Worm (Caenorhabditis elegans) whole organism, L1 larva: ENCODE measurements around the gene cyp-13A5.

Source experiments
- C04F5.9 ChIP-seq: sonication (generic microtip); optimal IDR thresholded peaks from 2 replicates; lab custom pipeline; 2016; ENCODE audit warnings: missing genetic modification characterization, missing compliant biosample characterization
- C16A3.4 ChIP-seq: fragments of 150-350 bp; optimal IDR thresholded peaks from 2 replicates; lab custom pipeline; 2014; ENCODE audit warnings: missing biosample characterization, missing genetic modification characterization
- alr-1 ChIP-seq: fragments of 200-800 bp; sonication (Bioruptor generic); optimal IDR thresholded peaks from 2 replicates; lab custom pipeline; 2018; ENCODE audit warnings: borderline replicate concordance, mild to moderate bottlenecking, missing genetic modification characterization, missing compliant biosample characterization
- ceh-63 ChIP-seq: fragments of 200-800 bp; sonication (Bioruptor generic); optimal IDR thresholded peaks from 2 replicates; lab custom pipeline; 2018; ENCODE audit warnings: mild to moderate bottlenecking, missing genetic modification characterization, missing compliant biosample characterization
- ceh-8 ChIP-seq: fragments of 200-800 bp; sonication (Bioruptor generic); optimal IDR thresholded peaks from 2 replicates; lab custom pipeline; 2018; ENCODE audit warnings: mild to moderate bottlenecking, missing genetic modification characterization, moderate library complexity, missing compliant biosample characterization
- ces-1 ChIP-seq: fragments of 150-350 bp; optimal IDR thresholded peaks from 2 replicates; lab custom pipeline; 2014; ENCODE audit warnings: missing biosample characterization, missing genetic modification reagents, missing genetic modification characterization
- egl-13 ChIP-seq: sonication (generic microtip); optimal IDR thresholded peaks from 2 replicates; lab custom pipeline; 2016; ENCODE audit warnings: missing genotype, missing genetic modification reagents, missing genetic modification characterization, missing compliant biosample characterization
- elt-2 ChIP-seq: sonication (generic microtip); optimal IDR thresholded peaks from 2 replicates; lab custom pipeline; 2016; ENCODE audit warnings: missing genetic modification characterization, mild to moderate bottlenecking, inconsistent platforms, missing compliant biosample characterization, missing genetic modification reagents
- elt-3 ChIP-seq, 6 experiments: fragments of 150-350 bp in 1 of 6; sonication (generic microtip); optimal IDR thresholded peaks; 2 replicates each; lab custom pipeline; 2017 to 2018; ENCODE audit warnings: missing biosample characterization in 6 of 6, missing genetic modification characterization in 6 of 6, inconsistent platforms in 1 of 6
- ets-5 ChIP-seq: fragments of 200-800 bp; sonication (Bioruptor generic); IDR thresholded peaks from 2 replicates; pipeline ENCODE4 v1.3.6; 2022; ENCODE audit warnings: missing genetic modification characterization, missing compliant biosample characterization
- fkh-10 ChIP-seq: sonication (generic microtip); optimal IDR thresholded peaks from 2 replicates; lab custom pipeline; 2017; ENCODE audit warnings: missing biosample characterization, missing genetic modification reagents, missing genetic modification characterization
- fkh-8 ChIP-seq: sonication (generic microtip); optimal IDR thresholded peaks from 2 replicates; lab custom pipeline; 2016; ENCODE audit warnings: mild to moderate bottlenecking, missing genetic modification characterization, missing compliant biosample characterization
- hlh-4 ChIP-seq: sonication (generic microtip); optimal IDR thresholded peaks from 2 replicates; lab custom pipeline; 2016; ENCODE audit warnings: mild to moderate bottlenecking, missing genetic modification characterization, missing compliant biosample characterization
- hpl-2 ChIP-seq: fragments of 150-350 bp; optimal IDR thresholded peaks from 2 replicates; lab custom pipeline; 2014; ENCODE audit warnings: missing biosample characterization, missing genetic modification reagents, missing genetic modification characterization
- irx-1 ChIP-seq: sonication (generic microtip); optimal IDR thresholded peaks from 2 replicates; lab custom pipeline; 2016; ENCODE audit warnings: missing genetic modification characterization, missing compliant biosample characterization
- lin-13 ChIP-seq: fragments of 150-350 bp; optimal IDR thresholded peaks from 2 replicates; lab custom pipeline; 2014; ENCODE audit warnings: missing biosample characterization, missing genetic modification reagents, missing genetic modification characterization
- lin-15B ChIP-seq: fragments of 150-350 bp; sonication (generic microtip); optimal IDR thresholded peaks from 3 replicates; lab custom pipeline; 2014; ENCODE audit warnings: missing biosample characterization, missing genetic modification characterization
- lin-35 ChIP-seq, 2 experiments: fragments of 150-350 bp; optimal IDR thresholded peaks; 2 replicates each; lab custom pipeline; 2014; ENCODE audit warnings: missing biosample characterization in 2 of 2, missing genetic modification characterization in 2 of 2, missing genetic modification reagents in 2 of 2
- lsy-2 ChIP-seq, 2 experiments: fragments of 150-350 bp; optimal IDR thresholded peaks; 2 replicates each; lab custom pipeline; 2014; ENCODE audit warnings: missing biosample characterization in 2 of 2, missing genetic modification characterization in 2 of 2
- mab-9 ChIP-seq: fragments of 200-800 bp; sonication (Bioruptor generic); IDR thresholded peaks from 2 replicates; pipeline ENCODE4 v1.3.6; 2022; ENCODE audit warnings: missing genetic modification reagents, missing genetic modification characterization, missing compliant biosample characterization
- mef-2 ChIP-seq: fragments of 150-350 bp; optimal IDR thresholded peaks from 2 replicates; lab custom pipeline; 2014; ENCODE audit warnings: missing biosample characterization, missing genetic modification characterization
- nhr-12 ChIP-seq: sonication (generic microtip); optimal IDR thresholded peaks from 2 replicates; lab custom pipeline; 2017; ENCODE audit warnings: missing biosample characterization, missing genetic modification characterization
- nhr-20 ChIP-seq: sonication (generic microtip); optimal IDR thresholded peaks from 2 replicates; lab custom pipeline; 2016; ENCODE audit warnings: mild to moderate bottlenecking, missing genetic modification characterization, missing compliant biosample characterization
- nhr-28 ChIP-seq: fragments of 150-350 bp; optimal IDR thresholded peaks from 2 replicates; lab custom pipeline; 2014; ENCODE audit warnings: missing biosample characterization, missing genetic modification characterization
- nhr-47 ChIP-seq: sonication (generic microtip); optimal IDR thresholded peaks from 2 replicates; lab custom pipeline; 2016; ENCODE audit warnings: mild to moderate bottlenecking, missing genetic modification characterization, moderate library complexity, missing compliant biosample characterization
- nhr-76 ChIP-seq: sonication (generic microtip); optimal IDR thresholded peaks from 2 replicates; lab custom pipeline; 2017; ENCODE audit warnings: missing biosample characterization, missing genetic modification characterization
- pag-3 ChIP-seq: sonication (generic microtip); optimal IDR thresholded peaks from 2 replicates; lab custom pipeline; 2017; ENCODE audit warnings: missing genetic modification characterization, mild to moderate bottlenecking, missing compliant biosample characterization, antibody characterized with exemption, borderline replicate concordance; ENCODE audit not compliant: insufficient read depth
- pax-3 ChIP-seq: fragments of 200-800 bp; sonication (Bioruptor generic); optimal IDR thresholded peaks from 2 replicates; lab custom pipeline; 2018; ENCODE audit warnings: mild to moderate bottlenecking, missing genetic modification characterization, moderate library complexity, missing compliant biosample characterization
- snu-23 ChIP-seq: sonication (generic microtip); optimal IDR thresholded peaks from 2 replicates; lab custom pipeline; 2016; ENCODE audit warnings: missing genetic modification characterization, missing compliant biosample characterization
- sptf-1 ChIP-seq: fragments of 150-350 bp; optimal IDR thresholded peaks from 2 replicates; lab custom pipeline; 2014; ENCODE audit warnings: missing biosample characterization, missing genetic modification characterization
- swsn-7 ChIP-seq: sonication (generic microtip); optimal IDR thresholded peaks from 2 replicates; lab custom pipeline; 2016; ENCODE audit warnings: missing genetic modification characterization, missing compliant biosample characterization
- tbx-2 ChIP-seq: sonication (generic microtip); optimal IDR thresholded peaks from 2 replicates; lab custom pipeline; 2016; ENCODE audit warnings: missing genetic modification characterization, missing compliant biosample characterization
- tlp-1 ChIP-seq: fragments of 150-350 bp; optimal IDR thresholded peaks from 2 replicates; lab custom pipeline; 2014; ENCODE audit warnings: missing biosample characterization, missing genetic modification characterization
- unc-86 ChIP-seq: sonication (generic microtip); optimal IDR thresholded peaks from 2 replicates; lab custom pipeline; 2016; ENCODE audit warnings: missing genetic modification characterization, missing compliant biosample characterization
- xbp-1 ChIP-seq: sonication (generic microtip); optimal IDR thresholded peaks from 2 replicates; lab custom pipeline; 2016; ENCODE audit warnings: missing genetic modification characterization, missing compliant biosample characterization
- zag-1 ChIP-seq: fragments of 150-350 bp; optimal IDR thresholded peaks from 2 replicates; lab custom pipeline; 2014; ENCODE audit warnings: missing biosample characterization, missing genetic modification characterization
- ztf-4 ChIP-seq: fragments of 150-350 bp; optimal IDR thresholded peaks from 2 replicates; lab custom pipeline; 2014; ENCODE audit warnings: missing biosample characterization, missing genetic modification characterization

Gene cyp-13A5

DNA sequence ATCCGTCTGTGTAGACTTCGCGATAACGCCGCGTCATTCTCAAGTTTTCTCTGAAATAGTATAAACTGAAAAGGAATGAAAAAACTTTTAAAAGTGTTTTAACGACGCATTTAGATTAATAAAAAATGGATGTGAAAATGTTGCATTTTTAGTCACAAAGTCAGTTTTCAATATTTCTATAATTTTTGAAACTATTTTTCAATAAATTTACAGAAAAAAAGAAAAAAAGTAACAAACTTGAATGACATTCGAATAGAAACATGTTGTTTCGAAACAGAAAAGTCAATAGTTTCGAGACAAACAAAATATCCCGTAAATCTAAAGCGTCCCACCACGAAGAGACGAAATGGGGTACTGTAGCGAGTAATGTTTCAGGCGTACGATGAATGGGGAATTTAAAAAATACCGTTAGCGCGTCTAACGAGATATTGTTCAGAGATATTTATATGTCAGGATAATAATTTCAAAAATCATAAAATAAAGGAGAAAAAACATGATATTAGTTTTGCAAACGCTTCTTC, 41.9 kb upstream of the cyp-13A5 start, which contains the start of gene rnh-1.2:
Gene rnh-1.2, minus strand, starts transcription at position 51 of the 521 bp plus-strand sequence.
- no peak for TF ChIP-seq ceh-63 (GFP tag; lab: Kevin White, UChicago)
- TF ChIP-seq unc-86 = no peak
- no peak for TF ChIP-seq tlp-1 (tag; lab: Kevin White, UChicago)
- TF ChIP-seq hlh-4 (tag; lab: Kevin White, UChicago) = no peak
- TF ChIP-seq mef-2 (tag; lab: Kevin White, UChicago) = no peak
- no peak for TF ChIP-seq ets-5 (GFP tag; lab: Robert Waterston, UW)
- no peak for TF ChIP-seq pag-3 (tag; lab: Kevin White, UChicago)
- no peak for TF ChIP-seq nhr-47
- no peak for TF ChIP-seq nhr-20 (tag; lab: Kevin White, UChicago)
- no peak for TF ChIP-seq ztf-4
- TF ChIP-seq C16A3.4 (tag; lab: Kevin White, UChicago) = no peak
- TF ChIP-seq snu-23 (GFP tag; lab: Kevin White, UChicago) = no peak
- TF ChIP-seq C04F5.9 (tag; lab: Kevin White, UChicago) = no peak
- TF ChIP-seq fkh-10 (GFP tag; lab: Kevin White, UChicago) = no peak

DNA sequence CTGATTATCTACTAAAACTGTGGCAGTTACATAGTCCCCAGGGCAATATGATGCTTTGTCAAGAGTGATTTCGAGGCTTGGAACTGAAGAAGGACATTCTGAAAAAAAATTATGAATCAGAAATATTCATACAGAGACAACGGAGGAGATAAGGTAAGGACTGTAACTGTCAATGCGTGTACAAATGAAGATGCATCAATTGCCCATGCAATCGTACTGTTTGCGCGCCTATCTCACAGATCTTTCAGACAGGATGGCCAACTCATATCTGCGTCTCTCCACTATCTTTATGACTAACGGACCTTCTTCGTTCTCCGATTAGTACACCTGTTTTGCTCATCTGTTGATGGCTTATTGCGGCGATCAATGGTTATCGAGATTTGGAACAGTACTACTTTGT, 40.2 kb upstream of the cyp-13A5 start, which contains the start of gene ZK938.11:
Gene ZK938.11, minus strand, starts transcription at position 101 of the 400 bp plus-strand sequence.
- TF ChIP-seq alr-1 (tag; lab: Kevin White, UChicago) (no peak), nhr-12 (tag; lab: Kevin White, UChicago) (no peak), elt-3 (tag; optimal IDR thresholded peaks at IDR 0.05; lab: Kevin White, UChicago) (no peak), pag-3 (tag; lab: Kevin White, UChicago) (no peak), elt-2 (no peak), mab-9 (GFP tag; lab: Robert Waterston, UW) (no peak), lin-13 (GFP tag; lab: Kevin White, UChicago) (no peak), lin-35 (GFP tag; optimal IDR thresholded peaks at IDR 0.05; lab: Kevin White, UChicago) (no peak), tbx-2 (tag; lab: Kevin White, UChicago) (no peak), sptf-1 (no peak), hpl-2 (GFP tag; lab: Kevin White, UChicago) (no peak), zag-1 (no peak), nhr-47 (no peak)
- TF ChIP-seq, all 84 proteins: peak for 0

DNA sequence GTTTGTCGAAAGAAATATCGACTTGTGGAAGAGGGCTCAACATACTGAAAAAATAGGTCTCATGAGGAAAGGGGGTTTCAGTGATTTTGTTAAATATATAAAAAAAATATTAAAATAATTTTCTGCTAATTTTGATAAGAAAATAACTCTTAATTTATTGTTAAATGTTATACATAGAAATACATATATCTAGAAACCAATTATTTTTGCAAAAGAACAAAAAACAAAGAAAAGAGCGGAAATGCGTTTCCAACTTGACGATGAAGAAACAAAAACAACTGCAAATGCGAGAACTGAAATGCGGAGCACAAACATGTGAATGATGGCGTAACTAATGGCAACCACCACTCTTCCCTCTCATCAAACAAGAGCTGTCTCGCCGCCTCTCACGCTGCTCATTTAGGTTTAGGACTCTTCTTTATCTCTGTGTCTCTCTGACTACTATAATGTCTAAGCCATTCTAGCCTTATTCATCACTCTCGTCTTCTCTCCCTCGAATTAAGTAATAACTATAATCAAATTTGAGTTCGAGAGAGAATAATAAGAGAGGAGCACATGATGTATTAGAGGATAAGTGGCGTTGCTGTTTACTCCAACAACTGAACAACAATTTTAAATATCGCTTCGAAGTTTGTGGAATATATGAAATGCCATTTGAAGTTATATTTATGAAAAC, 38.2 kb upstream of the cyp-13A5 start, which contains the start of gene arrd-4:
Gene arrd-4, minus strand, starts transcription at position 51 of the 676 bp plus-strand sequence.
- peak; percentile 87 for TF ChIP-seq ceh-8
- TF ChIP-seq fkh-8 = peak; percentile 88
- no peak for TF ChIP-seq nhr-20 (tag; lab: Kevin White, UChicago)
- TF ChIP-seq irx-1 (tag; lab: Kevin White, UChicago) = no peak
- peak; percentile 1 for TF ChIP-seq swsn-7
- no peak for TF ChIP-seq tlp-1 (tag; lab: Kevin White, UChicago)
- peak; percentile 47 for TF ChIP-seq pax-3
- TF ChIP-seq egl-13 (tag; lab: Kevin White, UChicago) = peak; percentile 4
- TF ChIP-seq nhr-28 (tag; lab: Kevin White, UChicago) = no peak

DNA sequence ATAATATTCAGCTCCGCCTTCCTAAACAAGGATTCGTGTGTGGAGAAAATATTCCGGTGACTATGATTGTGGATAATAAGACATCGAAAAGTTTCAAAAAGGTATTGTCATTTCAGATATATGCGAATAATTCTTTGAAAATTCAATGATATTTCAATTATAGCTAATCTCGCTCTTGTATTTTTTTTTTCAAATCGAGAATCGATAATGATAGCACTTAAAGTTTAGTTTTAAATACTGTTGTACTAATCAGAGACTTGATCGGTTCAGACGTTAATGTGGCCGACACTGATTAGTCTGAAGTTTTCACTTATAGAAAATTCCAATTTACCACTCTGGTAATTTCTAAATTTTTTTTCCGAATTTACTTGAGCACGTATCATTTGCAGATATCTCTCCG, 35.8 kb upstream of the cyp-13A5 start:
- no peak for TF ChIP-seq lsy-2 (tag; optimal IDR thresholded peaks at IDR 0.05; lab: Kevin White, UChicago)
- TF ChIP-seq ets-5 (GFP tag; lab: Robert Waterston, UW) = no peak
- no peak for TF ChIP-seq ces-1 (GFP tag; lab: Kevin White, UChicago)
- TF ChIP-seq xbp-1 (tag; lab: Kevin White, UChicago) = no peak
- no peak for TF ChIP-seq nhr-76 (tag; lab: Kevin White, UChicago)
- TF ChIP-seq lin-15B (tag; lab: Kevin White, UChicago) = no peak
- no peak for TF ChIP-seq nhr-20 (tag; lab: Kevin White, UChicago)
- TF ChIP-seq ceh-63 (GFP tag; lab: Kevin White, UChicago) = no peak
- TF ChIP-seq, all 84 proteins: peak for 0
